Worm (Caenorhabditis elegans) whole organism, mixed stage, embryonic: ENCODE measurements around the gene scyl-1.

ENCODE experiments used
- M03D4.4 ChIP-seq: sonication (generic microtip); optimal IDR thresholded peaks from 2 replicates; lab custom pipeline; 2017; ENCODE audit warnings: mild to moderate bottlenecking, missing genetic modification characterization, missing compliant biosample characterization
- blmp-1 ChIP-seq: fragments of 150-350 bp; optimal IDR thresholded peaks from 2 replicates; lab custom pipeline; 2014; ENCODE audit warnings: missing biosample characterization, missing genetic modification characterization
- lin-13 ChIP-seq: fragments of 150-350 bp; optimal IDR thresholded peaks from 2 replicates; lab custom pipeline; 2014; ENCODE audit warnings: missing biosample characterization, missing genetic modification characterization
- lin-32 ChIP-seq: fragments of 200-800 bp; sonication (Bioruptor generic); optimal IDR thresholded peaks from 2 replicates; lab custom pipeline; 2018; ENCODE audit warnings: mild to moderate bottlenecking, missing genetic modification characterization, missing compliant biosample characterization
- snpc-4 ChIP-seq: fragments of 150-350 bp; optimal IDR thresholded peaks from 2 replicates; lab custom pipeline; 2014; ENCODE audit warnings: missing biosample characterization, missing genetic modification characterization

- TF ChIP-seq snpc-4 (no peak), M03D4.4 (tag; lab: Kevin White, UChicago) (no peak), lin-13 (tag; lab: Kevin White, UChicago) (no peak), lin-32 (GFP tag; lab: Kevin White, UChicago) (no peak), blmp-1 (tag; lab: Kevin White, UChicago) (no peak)
Measured at ce11 chrV:13043195-13043762, 1.8 kb upstream of the scyl-1 start, which contains the start of gene lap-2.
